Worm (Caenorhabditis elegans) whole organism, young adult: ENCODE data around the gene ZK742.6.

Experiments used
- T07F8.4 ChIP-seq: sonication (generic microtip); optimal IDR thresholded peaks from 2 replicates; lab custom pipeline; 2016; ENCODE audit warnings: mild to moderate bottlenecking, missing genetic modification characterization, moderate library complexity, missing compliant biosample characterization
- Y53F4B.3 ChIP-seq: fragments of 200-800 bp; sonication (Bioruptor generic); IDR thresholded peaks from 2 replicates; pipeline ENCODE4 v1.3.6; 2022; ENCODE audit warnings: missing genetic modification reagents, missing genetic modification characterization, missing compliant biosample characterization
- ceh-100 ChIP-seq: fragments of 200-800 bp; sonication (Bioruptor generic); IDR thresholded peaks from 2 replicates; pipeline ENCODE4 v1.3.6; 2022; ENCODE audit warnings: missing genetic modification reagents, missing genetic modification characterization, missing compliant biosample characterization
- ceh-79 ChIP-seq: sonication (generic microtip); optimal IDR thresholded peaks from 2 replicates; lab custom pipeline; 2017; ENCODE audit warnings: mild to moderate bottlenecking, missing genetic modification characterization, missing compliant biosample characterization
- nfya-1 ChIP-seq: sonication (generic microtip); optimal IDR thresholded peaks from 2 replicates; lab custom pipeline; 2017; ENCODE audit warnings: antibody characterized with exemption, missing compliant biosample characterization, missing genetic modification characterization, borderline replicate concordance; ENCODE audit not compliant: insufficient read depth

DNA sequence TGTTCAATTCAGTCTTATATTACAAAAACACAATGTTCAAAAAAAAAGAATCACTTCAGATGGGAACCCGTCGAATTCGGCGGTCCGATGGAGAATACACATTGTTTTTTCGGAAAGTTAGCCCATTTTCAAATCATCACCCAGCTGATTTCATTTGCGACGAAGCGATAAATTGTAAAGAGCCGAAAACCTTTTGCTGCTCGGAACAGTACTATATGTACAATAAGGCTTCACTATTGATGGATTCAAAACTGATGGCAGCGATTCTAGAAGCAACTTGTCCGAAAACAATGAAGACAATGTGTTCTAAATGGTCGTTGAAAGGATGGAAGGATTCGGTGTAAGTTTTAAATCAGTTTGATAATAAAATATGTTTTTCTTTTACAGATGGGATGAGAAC, 43.2 kb upstream of the ZK742.6 start, which contains the start of gene C37C3.1:
- TF ChIP-seq nfya-1 (tag; lab: Kevin White, UChicago) (no peak), T07F8.4 (no peak), Y53F4B.3 (GFP tag; lab: Robert Waterston, UW) (no peak), ceh-100 (GFP tag; lab: Robert Waterston, UW) (0 out of 2 replicates have a peak, but pooled peaks have one; percentile 35), ceh-79 (tag; lab: Kevin White, UChicago) (no peak)
